Fruit fly (Drosophila melanogaster) Kc167 (cell line): Measurements from ENCODE around the gene CG46448.

Source experiments
- Myc ChIP-seq: fragments of >200 bp; optimal IDR thresholded peaks from 2 replicates; lab custom pipeline; 2017; ENCODE audit warnings: missing external identifiers
- Sin3A ChIP-seq: fragments of >200 bp; optimal IDR thresholded peaks from 2 replicates; lab custom pipeline; 2018; ENCODE audit warnings: missing external identifiers
- h ChIP-seq: fragments of >200 bp; optimal IDR thresholded peaks from 3 replicates; lab custom pipeline; 2018; ENCODE audit warnings: missing external identifiers
- insv ChIP-seq: fragments of >200 bp; optimal IDR thresholded peaks from 3 replicates; lab custom pipeline; 2018; ENCODE audit warnings: missing external identifiers
- psq ChIP-seq: fragments of >200 bp; optimal IDR thresholded peaks from 2 replicates; lab custom pipeline; 2017; ENCODE audit warnings: missing external identifiers
- ttk ChIP-seq: sonication (Bioruptor generic); optimal IDR thresholded peaks from 2 replicates; lab custom pipeline; 2017; ENCODE audit warnings: missing external identifiers

CG46448 gene

DNA sequence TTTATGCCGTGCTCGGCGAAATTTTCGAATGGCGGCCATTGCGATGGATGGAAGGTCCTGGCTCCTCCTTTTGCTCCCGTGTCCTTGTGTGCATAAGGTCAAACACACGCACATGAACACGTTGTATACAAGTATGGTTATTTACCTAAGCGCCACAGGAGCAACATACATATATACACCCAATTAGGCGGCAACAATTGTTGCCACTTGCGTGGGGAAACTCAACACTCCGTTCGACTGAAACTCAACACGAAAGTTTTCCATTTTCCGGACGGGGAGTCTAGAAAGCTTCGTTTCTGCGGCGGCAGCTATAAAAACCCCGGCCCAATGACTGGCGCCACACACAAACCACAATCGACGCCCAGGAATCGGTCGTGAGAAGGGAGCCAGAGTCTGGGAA, at the start of gene CG46448:
TSS of gene CG46448 (plus strand) at position 340 of the 400 bp plus-strand sequence.
- TF ChIP-seq Myc (lab: Kevin White, UChicago), result no peak
- TF ChIP-seq insv (lab: Kevin White, UChicago), result no peak
- no peak for TF ChIP-seq h (lab: Kevin White, UChicago)
- no peak for TF ChIP-seq psq (lab: Kevin White, UChicago)
- TF ChIP-seq ttk (lab: Kevin White, UChicago), result no peak
- no peak for TF ChIP-seq Sin3A (lab: Kevin White, UChicago)

DNA sequence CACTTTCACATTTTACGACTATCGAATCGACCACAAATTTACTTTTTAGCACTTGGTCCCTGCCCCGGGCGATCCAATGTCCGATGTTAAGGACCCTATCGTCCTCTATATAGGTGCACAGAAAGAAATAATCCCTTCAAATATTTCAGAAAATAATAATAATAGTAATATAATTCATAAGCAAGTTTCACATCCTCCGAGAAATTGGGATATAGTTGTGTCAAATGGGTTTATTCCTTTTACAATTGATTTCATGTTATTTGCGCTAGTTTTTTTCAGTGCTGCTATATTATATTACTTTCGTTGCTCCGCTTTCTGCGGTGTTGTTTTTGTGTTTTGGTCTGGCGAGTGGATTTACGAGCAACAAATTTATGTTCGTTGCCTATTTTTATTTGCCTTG, 43.0 kb upstream of the CG46448 start:
- TF ChIP-seq h (lab: Kevin White, UChicago) (no peak), ttk (lab: Kevin White, UChicago) (no peak), insv (lab: Kevin White, UChicago) (no peak), Myc (lab: Kevin White, UChicago) (no peak), psq (lab: Kevin White, UChicago) (no peak), Sin3A (lab: Kevin White, UChicago) (no peak)

DNA sequence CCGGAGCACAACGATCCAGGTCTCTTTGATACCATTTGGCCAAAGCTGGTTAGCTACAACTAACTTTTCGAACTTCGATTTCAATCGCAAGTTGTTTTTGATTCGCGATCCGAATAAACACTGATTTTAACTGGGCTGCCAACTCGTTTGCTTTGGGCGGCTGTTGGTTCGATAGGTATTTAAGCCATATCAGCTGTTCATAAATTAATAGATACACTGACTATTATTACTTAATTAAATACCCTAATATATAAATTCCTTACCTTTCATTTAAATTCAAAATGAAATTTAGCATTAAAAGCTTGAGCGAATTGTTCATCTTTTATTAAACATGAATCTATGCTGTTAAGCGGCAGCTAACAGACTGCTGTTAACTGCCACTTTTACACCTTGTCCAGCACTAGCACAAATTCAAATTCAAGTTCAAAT, 34.2 kb upstream of the CG46448 start, which contains the start of gene CG9967:
TSS of gene CG9967 (minus strand) at position 129 of the 429 bp plus-strand sequence.
- TF ChIP-seq Myc (lab: Kevin White, UChicago), result no peak
- TF ChIP-seq psq (lab: Kevin White, UChicago), result no peak
- no peak for TF ChIP-seq insv (lab: Kevin White, UChicago)
- no peak for TF ChIP-seq Sin3A (lab: Kevin White, UChicago)
- no peak for TF ChIP-seq h (lab: Kevin White, UChicago)
- no peak for TF ChIP-seq ttk (lab: Kevin White, UChicago)

DNA sequence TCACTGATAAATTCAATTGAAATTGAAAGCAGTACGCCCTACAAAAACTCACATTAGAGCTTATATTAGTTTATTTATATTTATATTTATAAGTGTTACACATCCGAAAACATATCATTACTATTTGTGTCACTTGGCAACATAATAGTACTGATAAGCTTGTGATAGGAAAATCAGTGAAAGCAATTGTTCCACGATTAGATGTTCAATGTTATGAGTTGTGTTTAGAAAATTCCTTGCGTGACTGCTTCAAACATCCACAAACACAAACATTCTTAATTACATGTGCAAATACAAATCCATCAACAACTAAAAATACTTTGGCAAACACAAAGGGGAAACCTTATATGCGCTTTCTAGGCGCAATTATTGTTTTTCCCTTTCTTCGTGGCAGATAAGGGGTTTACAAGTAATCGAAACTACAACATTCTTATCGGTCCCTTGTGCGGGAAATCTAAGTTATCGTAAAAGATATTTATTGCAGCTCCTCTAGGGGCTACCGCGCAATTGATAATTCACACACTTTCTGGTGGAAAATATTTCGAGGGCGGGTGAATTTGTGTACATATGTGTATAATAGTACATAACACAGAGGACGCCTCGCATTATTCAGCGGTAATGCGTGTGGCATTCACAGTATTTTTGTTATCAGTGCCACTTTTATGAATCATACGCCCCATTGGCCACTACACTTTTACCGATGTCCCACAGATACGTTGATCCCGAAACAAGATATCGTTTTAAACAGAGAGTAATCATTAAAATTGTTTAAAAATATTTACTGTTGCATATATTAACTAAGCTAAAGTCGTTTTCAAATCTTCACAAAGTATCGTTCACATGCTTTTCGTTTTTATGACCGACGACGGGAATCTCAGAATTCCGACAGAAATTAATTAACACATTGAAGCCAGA, 29.3 kb upstream of the CG46448 start:
- no peak for TF ChIP-seq ttk (lab: Kevin White, UChicago)
- no peak for TF ChIP-seq Sin3A (lab: Kevin White, UChicago)
- no peak for TF ChIP-seq h (lab: Kevin White, UChicago)
- TF ChIP-seq psq (lab: Kevin White, UChicago), result no peak
- no peak for TF ChIP-seq insv (lab: Kevin White, UChicago)
- TF ChIP-seq Myc (lab: Kevin White, UChicago), result no peak

DNA sequence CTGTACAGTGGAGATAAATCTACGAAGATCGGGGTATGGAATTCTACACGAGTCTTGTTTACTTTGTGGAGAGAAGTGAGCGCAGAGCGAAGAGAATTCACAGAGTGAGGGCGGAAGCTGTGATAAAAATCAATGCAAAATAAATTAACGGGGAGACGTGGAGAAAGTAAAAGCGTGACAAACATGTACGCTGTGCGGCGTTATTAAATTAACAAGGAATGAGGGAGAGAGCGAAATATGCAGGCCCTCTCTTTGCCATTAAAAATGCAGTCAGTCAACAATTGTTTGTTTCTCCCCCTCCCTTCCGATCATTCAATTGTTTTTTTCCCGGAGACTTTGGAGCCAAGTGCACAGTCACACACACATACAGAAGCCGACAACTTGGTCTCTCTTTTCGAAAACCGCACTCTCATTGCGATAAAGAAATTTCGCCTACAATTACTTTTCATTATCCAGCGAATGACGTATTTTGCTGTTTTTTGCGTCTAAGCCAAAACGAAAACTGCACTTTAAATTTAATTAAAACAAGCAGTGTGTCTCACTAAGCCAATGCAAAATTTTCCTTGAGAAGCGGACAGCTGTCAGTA, 28.6 kb upstream of the CG46448 start:
- TF ChIP-seq Sin3A (lab: Kevin White, UChicago) (no peak), insv (lab: Kevin White, UChicago) (no peak), ttk (lab: Kevin White, UChicago) (no peak), h (lab: Kevin White, UChicago) (no peak)

DNA sequence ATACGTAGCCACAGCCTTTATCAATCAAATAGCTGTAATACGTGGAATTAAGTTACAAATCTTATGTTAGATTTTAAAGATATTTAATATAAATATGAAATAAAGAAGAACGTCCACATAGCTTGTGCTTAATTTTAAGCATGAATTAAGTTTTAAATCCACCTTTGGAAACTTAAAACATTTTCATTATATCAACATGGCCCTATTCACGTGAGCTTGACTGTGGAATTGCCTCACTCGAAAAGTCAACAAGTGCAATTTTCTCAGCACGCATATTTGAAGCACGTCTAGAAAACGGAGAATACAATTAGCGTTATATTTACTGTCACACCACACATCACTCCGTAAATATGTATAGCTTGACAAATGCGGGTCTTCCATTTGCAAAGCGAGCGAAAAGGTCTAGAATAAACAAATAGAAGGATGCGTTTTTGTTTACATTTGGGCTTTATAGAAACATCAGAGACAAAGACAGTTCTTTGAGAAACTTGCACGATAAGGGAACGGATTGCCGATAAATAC, 27.8 kb upstream of the CG46448 start:
- TF ChIP-seq Myc (lab: Kevin White, UChicago) (no peak), ttk (lab: Kevin White, UChicago) (no peak), h (lab: Kevin White, UChicago) (no peak), psq (lab: Kevin White, UChicago) (no peak), Sin3A (lab: Kevin White, UChicago) (no peak), insv (lab: Kevin White, UChicago) (no peak)

DNA sequence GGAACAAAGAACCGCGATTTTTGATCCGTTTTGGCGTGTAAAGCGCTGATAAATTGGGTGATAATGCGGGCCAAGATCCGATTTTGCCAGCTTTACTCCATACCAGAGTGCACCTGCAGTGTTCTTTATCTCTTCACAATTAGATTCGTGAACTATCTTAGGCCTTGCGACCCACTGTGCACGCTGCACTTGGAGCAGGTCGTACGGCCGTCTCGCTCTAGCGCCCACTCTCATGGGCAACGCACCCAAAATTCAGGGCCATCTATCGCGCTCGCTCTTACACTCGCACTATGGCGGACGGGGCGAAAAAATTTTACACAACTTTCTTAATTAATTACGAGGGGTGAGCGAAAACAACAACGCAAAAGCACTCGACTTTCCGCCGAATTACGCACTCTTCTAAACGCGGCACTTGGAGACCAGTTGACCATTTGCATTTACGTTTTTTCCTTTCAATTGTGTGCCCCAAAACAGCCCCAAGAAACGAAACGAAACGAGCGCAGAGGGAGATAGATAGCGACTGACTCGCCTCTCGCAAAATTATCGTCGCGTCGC, 27.2 kb upstream of the CG46448 start:
- TF ChIP-seq Sin3A (lab: Kevin White, UChicago), result no peak
- TF ChIP-seq h (lab: Kevin White, UChicago), result no peak
- no peak for TF ChIP-seq ttk (lab: Kevin White, UChicago)
- no peak for TF ChIP-seq Myc (lab: Kevin White, UChicago)
- TF ChIP-seq insv (lab: Kevin White, UChicago), result no peak
- no peak for TF ChIP-seq psq (lab: Kevin White, UChicago)

DNA sequence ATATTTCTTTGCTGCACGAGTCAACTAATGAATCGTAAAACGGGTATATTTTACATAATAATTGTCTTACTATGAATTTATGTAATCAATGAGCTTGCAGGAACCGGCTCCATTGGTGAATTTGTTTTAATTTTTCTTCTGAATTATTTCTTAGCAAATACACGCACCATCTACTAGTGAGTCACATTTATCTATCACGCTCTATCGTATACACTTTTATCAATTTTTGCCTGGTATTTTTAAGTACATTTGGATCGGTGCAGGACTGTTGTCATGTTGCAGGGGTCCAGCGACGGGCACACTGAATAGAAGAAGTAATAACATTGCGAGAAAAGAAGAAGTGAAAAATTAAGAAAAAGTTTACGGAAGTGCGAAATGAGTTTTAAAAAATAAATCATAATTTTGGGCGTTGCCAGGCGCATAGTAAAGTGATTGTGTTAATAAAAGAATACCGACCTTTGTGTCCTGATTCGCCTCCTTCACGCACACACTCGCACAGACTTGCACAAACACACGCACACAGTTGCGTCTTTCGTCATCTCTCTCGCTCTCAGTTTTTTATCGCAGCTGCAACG, 26.3 kb upstream of the CG46448 start, which contains the start of the genes Rab5 and Axud1:
TSS of gene Rab5 (minus strand) at position 197 of the 575 bp plus-strand sequence.
TSS of gene Axud1 (plus strand) at position 269 of the 575 bp plus-strand sequence.
- no peak for TF ChIP-seq psq (lab: Kevin White, UChicago)
- TF ChIP-seq insv (lab: Kevin White, UChicago), result no peak
- no peak for TF ChIP-seq Myc (lab: Kevin White, UChicago)
- TF ChIP-seq Sin3A (lab: Kevin White, UChicago), result no peak
- TF ChIP-seq ttk (lab: Kevin White, UChicago), result no peak
- TF ChIP-seq h (lab: Kevin White, UChicago), result no peak

DNA sequence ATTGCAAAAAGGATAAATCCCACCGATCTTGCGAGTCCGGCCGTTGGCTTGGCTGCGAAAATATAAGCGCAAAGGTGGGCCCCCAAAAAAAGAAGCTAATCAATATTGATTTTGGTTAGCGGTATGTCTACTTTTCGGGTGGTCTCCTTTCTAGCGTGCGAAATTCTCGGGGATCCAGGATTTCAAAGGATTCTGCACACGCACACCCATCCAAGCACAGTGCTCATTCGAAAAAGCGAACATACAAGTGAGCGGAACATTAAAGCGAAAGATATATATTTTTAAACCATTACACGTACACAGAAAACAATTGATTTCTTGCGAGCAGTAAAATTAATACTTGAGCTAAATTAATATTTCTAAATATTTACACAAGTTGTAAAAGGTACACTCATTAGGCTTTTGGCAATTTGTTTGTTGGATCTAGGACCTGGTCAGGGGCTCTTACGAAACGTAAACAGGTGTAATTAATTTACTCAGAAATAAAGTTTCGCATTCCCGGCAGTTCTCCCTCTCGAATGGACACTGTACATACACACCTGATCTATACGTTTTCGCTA, 25.7 kb upstream of the CG46448 start:
- TF ChIP-seq Sin3A (lab: Kevin White, UChicago), result no peak
- TF ChIP-seq psq (lab: Kevin White, UChicago), result no peak
- no peak for TF ChIP-seq h (lab: Kevin White, UChicago)
- no peak for TF ChIP-seq ttk (lab: Kevin White, UChicago)
- no peak for TF ChIP-seq insv (lab: Kevin White, UChicago)
- TF ChIP-seq Myc (lab: Kevin White, UChicago), result no peak

DNA sequence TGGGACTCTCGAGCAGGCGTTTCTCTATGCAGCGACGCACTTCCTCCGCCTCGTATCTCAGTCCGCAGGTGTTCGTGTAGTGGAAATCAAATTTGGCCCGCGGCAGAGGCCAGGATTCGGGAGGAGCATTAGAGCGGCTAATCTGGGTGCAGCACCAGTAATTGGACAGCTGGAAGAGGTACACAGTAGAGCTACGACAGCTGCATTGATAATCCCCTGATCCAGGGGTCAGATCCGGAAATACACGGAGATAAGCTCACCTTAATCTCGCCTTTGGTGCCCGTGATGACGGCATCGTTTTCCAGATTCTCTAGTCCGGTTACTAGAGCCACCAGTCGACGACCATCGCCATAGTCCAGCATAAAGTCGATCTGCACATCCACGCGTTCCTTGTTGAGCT, 21.1 kb upstream of the CG46448 start:
- no peak for TF ChIP-seq Myc (lab: Kevin White, UChicago)
- no peak for TF ChIP-seq ttk (lab: Kevin White, UChicago)
- TF ChIP-seq h (lab: Kevin White, UChicago), result no peak
- TF ChIP-seq Sin3A (lab: Kevin White, UChicago), result no peak
- TF ChIP-seq insv (lab: Kevin White, UChicago), result no peak
